Fruit fly (Drosophila melanogaster): ENCODE measurements around the gene CG44001.
A peak's percentile ranks its signal among the peaks of the same experiment; 100 is the strongest.

CG44001 gene

DNA sequence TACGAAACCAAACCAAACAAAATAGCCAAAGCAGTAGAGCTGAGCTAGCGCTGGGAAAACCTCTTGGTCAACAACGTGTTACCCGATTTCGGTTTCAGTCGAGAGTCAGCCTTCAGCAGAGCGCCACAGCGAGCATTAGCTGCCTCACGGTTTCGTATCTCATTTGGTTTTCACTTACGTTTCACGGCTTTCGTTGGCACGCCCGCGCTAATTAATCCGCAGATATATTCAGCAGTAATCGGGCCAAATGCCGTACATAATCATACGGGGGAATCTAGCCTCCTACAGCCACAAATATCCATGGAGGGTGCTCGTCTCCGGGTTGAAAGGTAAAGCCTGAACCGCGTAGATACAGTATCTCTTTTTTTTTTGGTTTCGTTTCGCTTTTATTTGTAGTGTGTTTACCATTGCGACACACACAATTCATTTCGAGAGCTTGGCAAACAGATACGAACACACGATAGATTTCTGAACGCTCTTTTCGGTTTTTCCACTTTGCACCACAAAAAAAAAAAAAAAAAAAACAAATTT is 1.4 kb downstream of the CG44001 start, which contains the start of gene CG31650:
CG31650 (minus strand) TSS at position 352 of the 531 bp plus-strand sequence.
- 0 out of 3 replicates have a peak, but pooled peaks have one; percentile 33 for TF ChIP-seq CG4496 (GFP tag; IDR thresholded peaks at IDR 0.05)
- no peak for TF ChIP-seq Ets98B (GFP tag; IDR thresholded peaks at IDR 0.05)

DNA sequence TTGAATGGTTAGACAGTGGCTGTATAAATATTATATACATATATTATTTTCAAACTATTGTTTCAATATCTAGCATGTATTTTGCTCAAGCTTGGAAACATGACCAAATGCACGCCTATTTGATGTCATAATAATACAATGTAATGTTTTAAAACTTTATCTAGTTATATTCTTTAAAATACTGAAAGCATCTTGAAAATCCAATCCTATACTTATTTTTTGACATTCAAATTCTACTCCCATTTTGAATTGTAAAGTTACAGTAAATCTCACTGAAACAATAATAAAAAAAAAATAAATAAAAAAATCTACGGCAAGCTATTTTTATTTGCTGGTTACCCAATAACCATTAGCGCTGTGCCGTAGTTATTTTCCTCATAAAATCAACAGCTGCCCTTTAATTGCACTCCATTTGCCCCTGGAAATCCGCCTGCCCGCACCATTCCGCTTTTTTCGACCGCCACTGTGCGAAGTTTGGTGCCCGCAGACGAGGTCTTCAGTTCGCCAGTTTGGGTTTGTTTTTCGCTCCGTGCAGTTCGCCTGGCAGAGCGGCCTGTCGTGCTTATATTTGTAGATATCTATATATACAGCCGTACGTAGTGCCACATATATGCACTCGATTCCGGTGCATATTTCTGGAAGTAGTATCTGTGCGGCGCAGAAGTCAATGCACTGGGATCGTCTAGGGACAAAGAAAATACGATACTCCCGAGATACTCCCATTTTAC is 2.0 kb downstream of the CG44001 start:
- TF ChIP-seq EcR (GFP tag; optimal IDR thresholded peaks at IDR 0.05), result peak; percentile 97
- peak; percentile 57 for TF ChIP-seq Pif1B (GFP tag; optimal IDR thresholded peaks at IDR 0.05)
- TF ChIP-seq CG10348 (GFP tag; IDR thresholded peaks at IDR 0.05), result peak; percentile 25; the same call in 1 of the 2 replicates
- TF ChIP-seq CG34367 (tag; optimal IDR thresholded peaks at IDR 0.05), result peak; percentile 5
- peak; percentile 57 for TF ChIP-seq CG14655 (GFP tag; optimal IDR thresholded peaks at IDR 0.05)
- peak; percentile 23 for TF ChIP-seq CG8301 (tag; optimal IDR thresholded peaks at IDR 0.05)
- no peak for TF ChIP-seq gl (tag; optimal IDR thresholded peaks at IDR 0.05)
- TF ChIP-seq fd96Ca (GFP tag; IDR thresholded peaks at IDR 0.05), result peak; percentile 69; the same call in 2 of the 3 replicates
- peak; percentile 9 for TF ChIP-seq CG9948 (tag; optimal IDR thresholded peaks at IDR 0.05)
- no peak for TF ChIP-seq rn (GFP tag; IDR thresholded peaks at IDR 0.05)
- peak; percentile 0 for TF ChIP-seq CG8159 (tag; optimal IDR thresholded peaks at IDR 0.05)
- peak; percentile 55 for TF ChIP-seq Ets98B (GFP tag; IDR thresholded peaks at IDR 0.05)
- peak; percentile 3 for TF ChIP-seq CG17806 (tag; optimal IDR thresholded peaks at IDR 0.05)
- TF ChIP-seq CG4496 (GFP tag; IDR thresholded peaks at IDR 0.05), result peak; percentile 53
- TF ChIP-seq CG13204 (GFP tag; optimal IDR thresholded peaks at IDR 0.05), result peak; percentile 25
- TF ChIP-seq CG15710 (tag; optimal IDR thresholded peaks at IDR 0.05), result peak; percentile 10
- no peak for TF ChIP-seq D1 (tag; optimal IDR thresholded peaks at IDR 0.05)
- peak; percentile 41; the same call in 1 of the 2 replicates for TF ChIP-seq CG32121 (GFP tag; IDR thresholded peaks at IDR 0.05)
- peak; percentile 52 for TF ChIP-seq Pif1A (GFP tag; optimal IDR thresholded peaks at IDR 0.05)
- peak; percentile 42 for TF ChIP-seq Snoo (tag; optimal IDR thresholded peaks at IDR 0.05)
- 0 out of 2 replicates have a peak, but pooled peaks have one; percentile 25 for TF ChIP-seq CG12605 (GFP tag; IDR thresholded peaks at IDR 0.05)

DNA sequence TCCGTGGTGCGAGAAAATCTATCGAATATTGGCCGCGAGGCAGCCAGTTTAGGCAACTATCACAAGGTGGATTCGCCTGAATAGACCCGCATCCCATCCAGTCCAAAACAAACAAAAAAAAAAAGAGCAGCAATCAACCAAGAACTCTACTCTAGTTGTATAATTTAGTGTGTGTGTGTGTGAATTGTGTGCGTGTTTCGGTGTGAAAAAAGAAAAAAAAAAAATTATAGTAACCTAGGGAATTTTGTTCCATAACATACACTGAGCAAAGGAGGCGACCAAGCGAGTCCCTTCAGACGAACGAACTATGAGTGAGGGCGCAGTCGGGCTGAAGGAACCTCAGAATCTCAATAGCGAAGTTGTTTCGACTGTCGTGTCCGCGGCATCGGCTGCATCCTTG is 3.2 kb downstream of the CG44001 start:
- no peak for TF ChIP-seq D1 (tag; optimal IDR thresholded peaks at IDR 0.05)

DNA sequence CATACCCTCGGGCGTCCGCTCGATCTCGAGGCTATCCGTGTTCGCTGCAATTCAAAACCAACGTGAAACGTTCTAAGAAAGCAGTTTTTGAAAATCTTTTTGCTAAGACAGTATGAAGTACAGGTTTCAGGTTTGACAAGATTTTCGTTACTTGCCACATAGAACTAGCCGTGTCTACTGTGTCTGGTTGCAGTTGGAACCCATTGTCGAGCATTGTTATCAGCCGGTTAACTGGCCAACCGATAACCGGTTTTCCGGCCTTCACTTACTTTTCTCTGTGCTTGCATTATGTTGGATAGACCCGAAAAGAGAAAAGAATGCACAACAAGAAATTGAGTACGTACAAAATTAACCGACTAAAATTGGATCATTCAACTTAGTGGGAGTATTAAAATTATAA is 6.9 kb downstream of the CG44001 start:
- TF ChIP-seq Snoo (tag; optimal IDR thresholded peaks at IDR 0.05) (no peak), CG13204 (GFP tag; optimal IDR thresholded peaks at IDR 0.05) (no peak), CG4496 (GFP tag; IDR thresholded peaks at IDR 0.05) (peak; percentile 50; the same call in 1 of the 3 replicates), CG10348 (GFP tag; IDR thresholded peaks at IDR 0.05) (no peak), Pif1B (GFP tag; optimal IDR thresholded peaks at IDR 0.05) (peak; percentile 14), CG17806 (tag; optimal IDR thresholded peaks at IDR 0.05) (no peak), EcR (GFP tag; optimal IDR thresholded peaks at IDR 0.05) (peak; percentile 51), CG34367 (tag; optimal IDR thresholded peaks at IDR 0.05) (no peak), CG8301 (tag; optimal IDR thresholded peaks at IDR 0.05) (peak; percentile 23), CG12605 (GFP tag; IDR thresholded peaks at IDR 0.05) (no peak)

DNA sequence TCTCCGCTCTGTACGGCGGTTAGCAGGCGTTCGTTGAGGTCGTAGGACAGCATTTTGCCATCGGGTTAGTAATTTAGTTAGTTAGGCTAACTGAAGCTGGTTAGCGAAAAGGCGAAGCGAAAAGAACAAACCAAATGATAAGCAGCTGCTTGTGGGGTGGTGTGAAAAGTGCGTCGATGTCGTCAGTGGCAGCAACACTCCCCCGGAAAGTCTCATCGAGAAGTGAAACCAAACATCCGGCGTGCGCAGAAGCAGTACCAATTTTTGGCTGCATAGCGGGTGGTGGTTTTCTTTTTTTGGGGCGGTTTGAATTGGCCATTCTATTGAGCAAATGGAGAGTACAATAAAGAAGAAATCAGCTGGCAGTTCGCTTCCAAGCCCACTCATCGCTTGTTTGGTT is 7.8 kb downstream of the CG44001 start, which contains the start of gene CG9121:
CG9121 (minus strand) TSS at position 238 of the 400 bp plus-strand sequence.
- TF ChIP-seq Ets98B (GFP tag; IDR thresholded peaks at IDR 0.05), result no peak
- TF ChIP-seq Pif1B (GFP tag; optimal IDR thresholded peaks at IDR 0.05), result no peak
- no peak for TF ChIP-seq CG14655 (GFP tag; optimal IDR thresholded peaks at IDR 0.05)
- no peak for TF ChIP-seq CG15710 (tag; optimal IDR thresholded peaks at IDR 0.05)
- TF ChIP-seq Pif1A (GFP tag; optimal IDR thresholded peaks at IDR 0.05), result no peak
- TF ChIP-seq CG8301 (tag; optimal IDR thresholded peaks at IDR 0.05), result no peak
- TF ChIP-seq EcR (GFP tag; optimal IDR thresholded peaks at IDR 0.05), result no peak
- TF ChIP-seq CG13204 (GFP tag; optimal IDR thresholded peaks at IDR 0.05), result no peak
- no peak for TF ChIP-seq CG8159 (tag; optimal IDR thresholded peaks at IDR 0.05)

DNA sequence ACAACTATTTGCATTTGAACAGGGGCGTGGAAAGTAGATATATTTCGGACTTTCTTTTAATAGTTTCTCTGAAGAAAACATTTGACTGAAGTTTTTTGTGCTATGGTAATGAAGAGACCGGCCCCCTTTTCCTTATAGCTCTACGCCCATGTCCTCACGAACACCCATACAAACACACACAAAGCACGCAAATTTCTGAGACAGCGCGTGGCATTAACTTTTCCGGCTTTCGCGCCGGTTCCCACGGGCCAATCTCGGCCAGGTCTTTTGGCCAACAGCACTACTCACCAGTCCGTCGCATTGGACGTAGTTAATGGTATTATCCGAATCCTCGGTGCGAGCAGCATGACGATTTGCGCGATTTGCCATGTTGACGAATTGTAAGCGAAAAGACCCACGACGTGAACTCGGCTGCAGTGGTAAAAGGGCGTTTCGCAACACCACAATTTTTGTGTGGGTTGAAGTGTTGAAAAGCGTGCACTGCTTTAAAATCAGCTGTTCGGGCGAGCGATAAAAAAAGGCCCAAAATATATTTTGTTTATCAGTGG is 9.4 kb downstream of the CG44001 start, which contains the start of gene senju:
senju (plus strand) TSS at position 477 of the 548 bp plus-strand sequence.
- TF ChIP-seq gl (tag; optimal IDR thresholded peaks at IDR 0.05) (peak; percentile 65), CG4496 (GFP tag; IDR thresholded peaks at IDR 0.05) (peak; percentile 89), Snoo (tag; optimal IDR thresholded peaks at IDR 0.05) (peak; percentile 80), Pif1B (GFP tag; optimal IDR thresholded peaks at IDR 0.05) (peak; percentile 80), CG34367 (tag; optimal IDR thresholded peaks at IDR 0.05) (peak; percentile 68), CG12605 (GFP tag; IDR thresholded peaks at IDR 0.05) (peak; percentile 73), CG15710 (tag; optimal IDR thresholded peaks at IDR 0.05) (peak; percentile 77), Pif1A (GFP tag; optimal IDR thresholded peaks at IDR 0.05) (peak; percentile 89), EcR (GFP tag; optimal IDR thresholded peaks at IDR 0.05) (peak; percentile 57), fd96Ca (GFP tag; IDR thresholded peaks at IDR 0.05) (peak; percentile 89), CG8159 (tag; optimal IDR thresholded peaks at IDR 0.05) (peak; percentile 74), CG10348 (GFP tag; IDR thresholded peaks at IDR 0.05) (no peak), CG9948 (tag; optimal IDR thresholded peaks at IDR 0.05) (peak; percentile 71), CG32121 (GFP tag; IDR thresholded peaks at IDR 0.05) (peak; percentile 79), D1 (tag; optimal IDR thresholded peaks at IDR 0.05) (no peak), CG17806 (tag; optimal IDR thresholded peaks at IDR 0.05) (peak; percentile 77), CG8301 (tag; optimal IDR thresholded peaks at IDR 0.05) (peak; percentile 79), CG13204 (GFP tag; optimal IDR thresholded peaks at IDR 0.05) (no peak), Ets98B (GFP tag; IDR thresholded peaks at IDR 0.05) (peak; percentile 87), CG14655 (GFP tag; optimal IDR thresholded peaks at IDR 0.05) (no peak), rn (GFP tag; IDR thresholded peaks at IDR 0.05) (peak; percentile 58; the same call in 1 of the 2 replicates)
